Fruit fly (Drosophila melanogaster): ENCODE data around the gene primo-2.
A peak's percentile ranks its signal among the peaks of the same experiment; 100 is the strongest.

primo-2 gene

DNA sequence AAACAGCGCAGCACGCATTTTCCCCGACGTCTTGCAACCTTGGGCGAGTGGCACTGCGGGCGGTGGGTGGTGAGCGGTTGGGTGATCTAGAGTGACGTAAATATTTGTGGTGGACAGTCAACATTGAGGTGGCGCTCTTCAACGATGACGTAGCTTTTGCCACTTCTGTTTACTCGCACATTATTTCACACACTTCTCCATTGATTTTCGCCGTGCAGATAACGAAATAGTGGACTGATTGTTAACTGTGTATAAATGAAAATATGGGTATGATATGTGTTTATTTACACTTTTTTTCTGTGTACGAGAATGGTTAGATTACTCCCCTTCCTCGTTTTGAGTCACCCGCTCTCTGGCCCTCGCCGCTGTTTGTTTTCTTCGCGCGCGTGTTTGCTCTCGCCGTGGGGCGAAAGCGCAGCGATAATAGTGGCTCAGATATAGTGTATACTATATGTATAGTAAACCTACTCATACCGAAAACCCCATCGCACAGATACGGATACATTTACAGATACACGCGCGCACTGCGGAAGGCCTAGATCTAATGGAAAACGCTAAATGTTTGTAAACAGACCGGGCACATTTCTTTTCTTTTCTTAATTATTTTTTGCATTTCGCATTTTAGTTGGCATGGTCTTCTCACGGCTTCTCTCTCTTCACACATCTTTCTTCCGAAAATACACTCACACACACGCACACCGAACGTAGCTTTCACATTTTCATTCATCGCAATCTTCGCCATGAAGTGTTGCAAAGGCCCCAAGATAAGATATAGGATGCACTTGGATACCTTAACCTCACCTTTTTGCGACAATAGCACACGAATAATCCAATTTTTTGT, 25.0 kb downstream of the primo-2 start, which contains the start of gene omd (continued):
- TF ChIP-seq Doc2 (GFP tag; IDR thresholded peaks at IDR 0.05) (no peak), eyg (GFP tag; optimal IDR thresholded peaks at IDR 0.05) (peak; percentile 69), grau (tag; optimal IDR thresholded peaks at IDR 0.05) (no peak), crol (GFP tag; IDR thresholded peaks at IDR 0.05) (peak; percentile 75), CG13296 (GFP tag; optimal IDR thresholded peaks at IDR 0.05) (peak; percentile 75), pita (GFP tag; optimal IDR thresholded peaks at IDR 0.05) (no peak), CG4820 (GFP tag; optimal IDR thresholded peaks at IDR 0.05) (peak; percentile 23), CG1529 (GFP tag; optimal IDR thresholded peaks at IDR 0.05) (peak; percentile 60), sd (tag; optimal IDR thresholded peaks at IDR 0.05) (no peak), mld (GFP tag; IDR thresholded peaks at IDR 0.05; ENCODE audit: partially characterized antibody) (no peak), CG10321 (GFP tag; IDR thresholded peaks at IDR 0.05) (no peak), NfI (GFP tag; optimal IDR thresholded peaks at IDR 0.05) (no peak), CG11085 (GFP tag; IDR thresholded peaks at IDR 0.05) (no peak), CG14667 (GFP tag; IDR thresholded peaks at IDR 0.05) (no peak), Side (GFP tag; optimal IDR thresholded peaks at IDR 0.05) (peak; percentile 78), CG10462 (GFP tag; optimal IDR thresholded peaks at IDR 0.05) (peak; percentile 31), CG14710 (tag; optimal IDR thresholded peaks at IDR 0.05) (peak; percentile 50), da (GFP tag; optimal IDR thresholded peaks at IDR 0.05) (no peak), ato (GFP tag; IDR thresholded peaks at IDR 0.05; ENCODE audit: partially characterized antibody) (no peak), CG11398 (GFP tag; optimal IDR thresholded peaks at IDR 0.05) (peak; percentile 31), ind (GFP tag; optimal IDR thresholded peaks at IDR 0.05) (no peak), sim (GFP tag; IDR thresholded peaks at IDR 0.05) (no peak), Dip2 (GFP tag; IDR thresholded peaks at IDR 0.05) (no peak), tio (GFP tag; optimal IDR thresholded peaks at IDR 0.05) (no peak), Scr (GFP tag; IDR thresholded peaks at IDR 0.05; ENCODE audit: partially characterized antibody) (no peak), CG9932 (GFP tag; IDR thresholded peaks at IDR 0.05) (peak; percentile 52), MTF-1 (GFP tag; optimal IDR thresholded peaks at IDR 0.05; ENCODE audit: borderline replicate concordance) (peak; percentile 75), CG11247 (GFP tag; IDR thresholded peaks at IDR 0.05) (peak; percentile 74), CG8359 (GFP tag; optimal IDR thresholded peaks at IDR 0.05; ENCODE audit: borderline replicate concordance) (peak; percentile 41), CG6254 (GFP tag; optimal IDR thresholded peaks at IDR 0.05) (peak; percentile 61), chm (GFP tag; IDR thresholded peaks at IDR 0.05) (peak; percentile 52; the same call in 1 of the 2 replicates), CG13424 (tag; optimal IDR thresholded peaks at IDR 0.05) (peak; percentile 55), GATAe (GFP tag; conservative IDR thresholded peaks at IDR 0.05) (no peak), CG8478 (optimal IDR thresholded peaks at IDR 0.05) (no peak), CG10366 (GFP tag; IDR thresholded peaks at IDR 0.05) (peak; percentile 47), CG18599 (GFP tag; optimal IDR thresholded peaks at IDR 0.05) (peak; percentile 88), Six4 (GFP tag; optimal IDR thresholded peaks at IDR 0.05) (no peak), Lpt (GFP tag; optimal IDR thresholded peaks at IDR 0.05) (no peak), CG1603 (tag; optimal IDR thresholded peaks at IDR 0.05) (no peak), CG5180 (GFP tag; optimal IDR thresholded peaks at IDR 0.05) (no peak), HmgZ (tag; optimal IDR thresholded peaks at IDR 0.05) (peak; percentile 71), insv (GFP tag; optimal IDR thresholded peaks at IDR 0.05) (no peak), Camta (GFP tag; optimal IDR thresholded peaks at IDR 0.05) (peak; percentile 68), CG17361 (GFP tag; IDR thresholded peaks at IDR 0.05) (no peak), emc (GFP tag; optimal IDR thresholded peaks at IDR 0.05) (no peak), CG9215 (GFP tag; IDR thresholded peaks at IDR 0.05) (no peak), CG17612 (GFP tag; IDR thresholded peaks at IDR 0.05) (peak; percentile 45; the same call in 1 of the 2 replicates), z (GFP tag; IDR thresholded peaks at IDR 0.05) (0 out of 3 replicates have a peak, but pooled peaks have one; percentile 24), sr (GFP tag; IDR thresholded peaks at IDR 0.05) (no peak; the same call in 2 of the 3 replicates), Spps (tag; optimal IDR thresholded peaks at IDR 0.05) (no peak)

Data from whole organism, embryonic.